Fruit fly (Drosophila melanogaster): Measurements from ENCODE around the gene S.
A peak's percentile ranks its signal among the peaks of the same experiment; 100 is the strongest.

Gene S

DNA sequence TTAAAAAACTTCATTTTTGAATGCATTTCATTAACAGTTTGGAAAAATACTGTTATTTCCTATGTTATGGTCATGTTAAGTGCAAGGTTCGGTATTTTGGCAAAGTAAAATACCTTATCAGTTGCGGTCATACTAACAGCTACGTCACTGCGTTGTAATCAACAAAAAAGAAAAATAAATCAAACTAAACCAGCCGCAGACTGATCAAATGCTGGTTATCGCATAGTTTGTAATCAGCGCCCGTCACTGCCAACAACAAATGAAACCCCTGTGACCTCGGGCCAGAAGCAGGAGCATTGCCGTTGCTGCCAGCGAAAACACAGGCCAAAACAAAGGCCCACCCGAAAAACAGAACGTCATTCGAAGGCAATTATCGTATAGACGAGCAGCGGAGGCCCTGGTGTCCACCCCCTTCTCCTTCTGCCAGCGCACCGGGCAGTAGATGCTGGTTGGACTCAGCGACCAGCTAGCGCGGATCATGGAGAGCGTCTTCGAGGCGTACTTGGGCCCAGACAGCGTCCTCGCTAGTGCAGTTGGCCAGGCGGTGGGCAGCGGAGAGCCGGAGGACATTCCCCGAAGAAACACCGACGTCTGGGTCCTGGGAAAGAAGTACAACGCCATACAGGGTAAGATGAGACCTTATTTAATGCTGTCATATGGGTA lies 3.3 kb upstream of the S start, which contains the start of gene Atg4a (continued):
- TF ChIP-seq tin (GFP tag; optimal IDR thresholded peaks at IDR 0.05) (no peak), mld (GFP tag; IDR thresholded peaks at IDR 0.05; ENCODE audit: partially characterized antibody) (no peak), Sin3A (optimal IDR thresholded peaks at IDR 0.05) (peak; percentile 4), gfzf (GFP tag; optimal IDR thresholded peaks at IDR 0.05) (peak; percentile 66), MBD-R2 (GFP tag; IDR thresholded peaks at IDR 0.05) (no peak), row (GFP tag; IDR thresholded peaks at IDR 0.05) (0 out of 3 replicates have a peak, but pooled peaks have one; percentile 12), schlank (tag; optimal IDR thresholded peaks at IDR 0.05) (no peak), chinmo (GFP tag; IDR thresholded peaks at IDR 0.05; ENCODE audit: partially characterized antibody) (0 out of 4 replicates have a peak, but pooled peaks have one; percentile 16), CG9797 (GFP tag; optimal IDR thresholded peaks at IDR 0.05) (peak; percentile 67), nerfin-2 (GFP tag; IDR thresholded peaks at IDR 0.05; ENCODE audit: partially characterized antibody) (no peak), CG34224 (GFP tag; IDR thresholded peaks at IDR 0.05; ENCODE audit: partially characterized antibody) (peak; percentile 34; the same call in 1 of the 3 replicates), CG32772 (GFP tag; IDR thresholded peaks at IDR 0.05) (no peak), CG6765 (GFP tag; optimal IDR thresholded peaks at IDR 0.05) (no peak), CG13287 (GFP tag; IDR thresholded peaks at IDR 0.05; ENCODE audit: partially characterized antibody) (peak; percentile 27; the same call in 1 of the 2 replicates), CG18262 (tag; optimal IDR thresholded peaks at IDR 0.05) (no peak), CG5245 (GFP tag; optimal IDR thresholded peaks at IDR 0.05) (no peak), NC2α (GFP tag; optimal IDR thresholded peaks at IDR 0.05) (no peak), tx (GFP tag; optimal IDR thresholded peaks at IDR 0.05) (no peak), pzg (GFP tag; optimal IDR thresholded peaks at IDR 0.05) (peak; percentile 35), Trl (optimal IDR thresholded peaks at IDR 0.05) (no peak), Trl (GFP tag; optimal IDR thresholded peaks at IDR 0.05) (no peak), Hr78 (GFP tag; optimal IDR thresholded peaks at IDR 0.05) (peak in 1 of 2 experiments; percentile 23), ewg (GFP tag; optimal IDR thresholded peaks at IDR 0.05) (no peak), Oli (tag; optimal IDR thresholded peaks at IDR 0.05) (no peak), nom (GFP tag; optimal IDR thresholded peaks at IDR 0.05) (peak; percentile 62), Pdp1 (GFP tag; optimal IDR thresholded peaks at IDR 0.05) (peak in 1 of 2 experiments; percentile 74)

DNA sequence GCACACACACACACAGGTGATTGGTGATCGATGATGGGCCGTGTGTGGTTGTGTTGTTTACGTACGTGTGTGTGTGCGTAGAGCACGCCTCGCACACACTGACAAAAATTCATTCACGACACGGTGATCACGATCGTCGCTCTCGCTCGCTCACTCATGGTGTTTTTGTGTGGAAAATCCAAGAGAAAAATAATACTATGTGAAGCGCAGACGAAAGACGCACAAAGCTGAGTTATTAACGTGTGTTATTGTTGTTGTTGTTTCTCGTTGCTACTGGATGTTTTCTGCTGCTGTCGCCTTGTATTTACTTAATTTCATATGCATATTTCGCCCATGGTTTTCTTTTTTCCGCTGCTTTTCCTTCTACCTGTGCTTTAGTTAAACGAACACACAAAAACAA lies 562 bp downstream of the S start:
- TF ChIP-seq Hr39 (optimal IDR thresholded peaks at IDR 0.05) (no peak), amos (GFP tag; IDR thresholded peaks at IDR 0.05; ENCODE audit: partially characterized antibody) (peak; percentile 42; the same call in 1 of the 2 replicates), exex (tag; optimal IDR thresholded peaks at IDR 0.05) (no peak), vvl (GFP tag; IDR thresholded peaks at IDR 0.05) (peak; percentile 36; the same call in 1 of the 2 replicates), CG4328 (GFP tag; optimal IDR thresholded peaks at IDR 0.05) (no peak), CG8478 (optimal IDR thresholded peaks at IDR 0.05) (peak; percentile 91), ci (GFP tag; IDR thresholded peaks at IDR 0.05) (peak; percentile 50; the same call in 1 of the 3 replicates), CG34422 (GFP tag; IDR thresholded peaks at IDR 0.05) (peak; percentile 28; the same call in 1 of the 3 replicates), NK7.1 (GFP tag; optimal IDR thresholded peaks at IDR 0.05) (peak; percentile 1), CG3407 (GFP tag; optimal IDR thresholded peaks at IDR 0.05) (no peak), zf30C (GFP tag; optimal IDR thresholded peaks at IDR 0.05) (peak; percentile 61), CG13287 (GFP tag; IDR thresholded peaks at IDR 0.05; ENCODE audit: partially characterized antibody) (no peak; the same call in 1 of the 2 replicates), mirr (GFP tag; optimal IDR thresholded peaks at IDR 0.05) (peak; percentile 23), CG7928 (GFP tag; optimal IDR thresholded peaks at IDR 0.05) (no peak), Aef1 (GFP tag; IDR thresholded peaks at IDR 0.05) (peak; percentile 34; the same call in 1 of the 3 replicates), Opbp (GFP tag; IDR thresholded peaks at IDR 0.05; ENCODE audit: partially characterized antibody) (0 out of 3 replicates have a peak, but pooled peaks have one; percentile 3), abd-A (tag; optimal IDR thresholded peaks at IDR 0.05) (peak; percentile 6), pros (GFP tag; optimal IDR thresholded peaks at IDR 0.05) (no peak), CG7556 (GFP tag; optimal IDR thresholded peaks at IDR 0.05) (no peak), CTCF (GFP tag; optimal IDR thresholded peaks at IDR 0.05) (no peak), pzg (GFP tag; optimal IDR thresholded peaks at IDR 0.05) (no peak), cwo (GFP tag; optimal IDR thresholded peaks at IDR 0.05) (peak; percentile 27), E2f1 (GFP tag; IDR thresholded peaks at IDR 0.05) (0 out of 2 replicates have a peak, but pooled peaks have one; percentile 17), pan (optimal IDR thresholded peaks at IDR 0.05) (no peak), pan (GFP tag; optimal IDR thresholded peaks at IDR 0.05 in 1 of 2, IDR thresholded peaks at IDR 0.05 in 1 of 2) (peak in 1 of 2 experiments; percentile 14), CG3995 (GFP tag; optimal IDR thresholded peaks at IDR 0.05) (peak; percentile 84)
